Fruit fly (Drosophila melanogaster): ENCODE measurements around the gene TTLL6B.

dm6 chr3R:27265330-27265729, 14.5 kb upstream of the TTLL6B start, which contains the start of the genes CG14262 and CG14260:
- TF ChIP-seq pan (optimal IDR thresholded peaks at IDR 0.05): no peak
- no peak for TF ChIP-seq dmrt93B (GFP tag; optimal IDR thresholded peaks at IDR 0.05)
- no peak for TF ChIP-seq Dfd (GFP tag; optimal IDR thresholded peaks at IDR 0.05)
- TF ChIP-seq psq (GFP tag; optimal IDR thresholded peaks at IDR 0.05): no peak
- no peak for TF ChIP-seq br (GFP tag; optimal IDR thresholded peaks at IDR 0.05)
- TF ChIP-seq fru (GFP tag; optimal IDR thresholded peaks at IDR 0.05): no peak
- TF ChIP-seq OdsH (GFP tag; optimal IDR thresholded peaks at IDR 0.05): no peak
- TF ChIP-seq Sp1 (GFP tag; optimal IDR thresholded peaks at IDR 0.05): no peak
- no peak for TF ChIP-seq N (GFP tag; optimal IDR thresholded peaks at IDR 0.05)
- TF ChIP-seq Hr83 (GFP tag; optimal IDR thresholded peaks at IDR 0.05; ENCODE audit: poor library complexity, severe bottlenecking): no peak
- TF ChIP-seq Abd-B (GFP tag; optimal IDR thresholded peaks at IDR 0.05): no peak
